Worm (Caenorhabditis elegans): Measurements from ENCODE around the gene Y64G10A.2.

DNA sequence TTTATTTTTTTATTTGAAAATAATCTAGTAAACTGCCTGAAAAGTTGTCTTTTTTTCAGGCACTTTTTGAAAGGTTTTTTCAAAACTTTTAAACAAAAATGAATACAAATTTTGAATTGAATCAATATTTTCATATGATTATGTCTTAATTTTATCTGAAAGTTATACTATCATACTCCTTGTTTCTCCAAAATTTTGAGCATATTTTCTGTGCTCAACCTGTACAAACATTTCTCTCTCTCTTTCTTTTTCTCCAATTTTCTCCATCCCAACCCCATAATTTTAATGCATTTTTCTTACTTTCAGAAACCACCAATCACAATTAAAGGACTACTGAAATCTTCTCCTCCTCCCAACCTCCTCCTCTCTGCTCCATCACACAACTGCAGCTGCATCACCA lies 31.9 kb upstream of the Y64G10A.2 start, which contains the start of gene ilcr-1:
- TF ChIP-seq eyg-1 (tag; optimal IDR thresholded peaks at IDR 0.05) (no peak), ztf-16 (tag; optimal IDR thresholded peaks at IDR 0.05) (no peak), sox-2 (GFP tag; IDR thresholded peaks at IDR 0.05) (no peak), zip-5 (tag; optimal IDR thresholded peaks at IDR 0.05) (no peak), ceh-9 (tag; optimal IDR thresholded peaks at IDR 0.05) (no peak), pax-1 (tag; optimal IDR thresholded peaks at IDR 0.05) (no peak), F13H6.1 (tag; optimal IDR thresholded peaks at IDR 0.05) (no peak), ceh-22 (tag; optimal IDR thresholded peaks at IDR 0.05) (no peak), dve-1 (tag; optimal IDR thresholded peaks at IDR 0.05) (no peak), pha-2 (tag; optimal IDR thresholded peaks at IDR 0.05) (no peak), ahr-1 (tag; optimal IDR thresholded peaks at IDR 0.05) (no peak), pha-4 (tag; optimal IDR thresholded peaks at IDR 0.05) (no peak)
